Worm (Caenorhabditis elegans) whole organism, young adult: ENCODE measurements around the gene T06E8.2.

Source experiments
- B0019.2 ChIP-seq: fragments of 200-800 bp; sonication (Bioruptor generic); conservative IDR thresholded peaks from 2 replicates; pipeline ENCODE4 v1.3.6; 2022; ENCODE audit warnings: missing genetic modification reagents, missing genetic modification characterization, missing compliant biosample characterization
- F10E7.11 ChIP-seq: sonication (generic microtip); optimal IDR thresholded peaks from 2 replicates; lab custom pipeline; 2017; ENCODE audit warnings: mild to moderate bottlenecking, missing genetic modification characterization, moderate library complexity, missing compliant biosample characterization
- F23B12.7 ChIP-seq: sonication (generic microtip); optimal IDR thresholded peaks from 2 replicates; lab custom pipeline; 2017; ENCODE audit warnings: missing genetic modification characterization, mild to moderate bottlenecking, missing compliant biosample characterization, antibody characterized with exemption, moderate library complexity; ENCODE audit not compliant: insufficient read depth
- F37B4.10 ChIP-seq: fragments of 200-800 bp; sonication (Bioruptor generic); IDR thresholded peaks from 2 replicates; pipeline ENCODE4 v1.3.6; 2022; ENCODE audit warnings: missing genetic modification characterization, missing compliant biosample characterization
- F49E8.2 ChIP-seq: sonication (generic microtip); optimal IDR thresholded peaks from 3 replicates; lab custom pipeline; 2017; ENCODE audit warnings: missing genetic modification characterization, mild to moderate bottlenecking, missing compliant biosample characterization, antibody characterized with exemption, moderate library complexity; ENCODE audit not compliant: insufficient read depth
- F55B11.4 ChIP-seq: sonication (generic microtip); optimal IDR thresholded peaks from 2 replicates; lab custom pipeline; 2016; ENCODE audit warnings: missing compliant biosample characterization, missing genetic modification characterization, borderline replicate concordance; ENCODE audit not compliant: insufficient read depth
- T07F8.4 ChIP-seq: sonication (generic microtip); optimal IDR thresholded peaks from 2 replicates; lab custom pipeline; 2016; ENCODE audit warnings: mild to moderate bottlenecking, missing genetic modification characterization, moderate library complexity, missing compliant biosample characterization
- T26A5.8 ChIP-seq: sonication (generic microtip); optimal IDR thresholded peaks from 2 replicates; lab custom pipeline; 2016; ENCODE audit warnings: missing genetic modification characterization, missing compliant biosample characterization
- Y56A3A.18 ChIP-seq: fragments of 200-800 bp; sonication (Bioruptor generic); IDR thresholded peaks from 2 replicates; pipeline ENCODE4 v1.3.6; 2022; ENCODE audit warnings: missing genetic modification reagents, missing genetic modification characterization, missing compliant biosample characterization
- Y67H2A.10 ChIP-seq: fragments of 200-800 bp; sonication (Bioruptor generic); conservative IDR thresholded peaks from 2 replicates; pipeline ENCODE4 v1.3.6; 2022; ENCODE audit warnings: missing genetic modification reagents, missing genetic modification characterization, missing compliant biosample characterization
- Y79H2A.3 ChIP-seq: fragments of 200-800 bp; sonication (Bioruptor generic); conservative IDR thresholded peaks from 2 replicates; pipeline ENCODE4 v1.3.6; 2022; ENCODE audit warnings: missing genetic modification reagents, missing genetic modification characterization, missing compliant biosample characterization
- Y95B8A.8 ChIP-seq: fragments of 200-800 bp; sonication (Bioruptor generic); IDR thresholded peaks from 2 replicates; pipeline ENCODE4 v1.3.6; 2022; ENCODE audit warnings: missing genetic modification reagents, missing genetic modification characterization, missing compliant biosample characterization
- aptf-2 ChIP-seq: fragments of 200-800 bp; sonication (Bioruptor generic); conservative IDR thresholded peaks from 2 replicates; pipeline ENCODE4 v1.3.6; 2022; ENCODE audit warnings: missing genetic modification reagents, missing genetic modification characterization, missing compliant biosample characterization
- atf-7 ChIP-seq: sonication (generic microtip); optimal IDR thresholded peaks from 2 replicates; lab custom pipeline; 2017; ENCODE audit warnings: mild to moderate bottlenecking, missing genetic modification characterization, missing compliant biosample characterization
- attf-5 ChIP-seq: fragments of 200-800 bp; sonication (Bioruptor generic); optimal IDR thresholded peaks from 2 replicates; lab custom pipeline; 2018; ENCODE audit warnings: mild to moderate bottlenecking, missing genetic modification characterization, missing compliant biosample characterization
- bed-1 ChIP-seq: fragments of 200-800 bp; sonication (Bioruptor generic); IDR thresholded peaks from 2 replicates; pipeline ENCODE4 v1.3.6; 2022; ENCODE audit warnings: missing genetic modification reagents, missing genetic modification characterization, missing compliant biosample characterization
- ceh-58 ChIP-seq: fragments of 200-800 bp; sonication (Bioruptor generic); IDR thresholded peaks from 2 replicates; pipeline ENCODE4 v1.3.6; 2022; ENCODE audit warnings: missing genetic modification characterization, missing compliant biosample characterization
- ceh-91 ChIP-seq: fragments of 200-800 bp; sonication (Bioruptor generic); IDR thresholded peaks from 2 replicates; pipeline ENCODE4 v1.3.6; 2022; ENCODE audit warnings: missing genetic modification reagents, missing genetic modification characterization, missing compliant biosample characterization
- dox-1 ChIP-seq: fragments of 200-800 bp; sonication (Bioruptor generic); IDR thresholded peaks from 2 replicates; pipeline ENCODE4 v1.3.6; 2022; ENCODE audit warnings: missing genetic modification reagents, missing genetic modification characterization, missing compliant biosample characterization
- dpl-1 ChIP-seq: fragments of 150-350 bp; optimal IDR thresholded peaks from 2 replicates; lab custom pipeline; 2014; ENCODE audit warnings: missing biosample characterization, missing genetic modification reagents, missing genetic modification characterization
- egl-18 ChIP-seq: fragments of 200-800 bp; sonication (Bioruptor generic); IDR thresholded peaks from 2 replicates; pipeline ENCODE4 v1.3.6; 2022; ENCODE audit warnings: missing genetic modification reagents, missing genetic modification characterization, missing compliant biosample characterization
- egl-44 ChIP-seq: fragments of 200-800 bp; sonication (Bioruptor generic); IDR thresholded peaks from 2 replicates; pipeline ENCODE4 v1.3.6; 2022; ENCODE audit warnings: missing genetic modification reagents, missing genetic modification characterization, missing compliant biosample characterization
- ets-4 ChIP-seq: fragments of 200-800 bp; sonication (Bioruptor generic); optimal IDR thresholded peaks from 2 replicates; lab custom pipeline; 2018; ENCODE audit warnings: mild to moderate bottlenecking, missing genetic modification characterization, missing compliant biosample characterization
- gei-17 ChIP-seq: fragments of 200-800 bp; sonication (Bioruptor generic); optimal IDR thresholded peaks from 2 replicates; lab custom pipeline; 2018; ENCODE audit warnings: mild to moderate bottlenecking, missing genetic modification characterization, missing compliant biosample characterization
- hmg-1.2 ChIP-seq: fragments of 200-800 bp; sonication (Bioruptor generic); IDR thresholded peaks from 2 replicates; pipeline ENCODE4 v1.3.6; 2022; ENCODE audit warnings: missing genetic modification reagents, missing genetic modification characterization, missing compliant biosample characterization
- hrde-1 ChIP-seq: sonication (generic microtip); optimal IDR thresholded peaks from 2 replicates; lab custom pipeline; 2016; ENCODE audit warnings: missing genetic modification characterization, mild to moderate bottlenecking, missing compliant biosample characterization, moderate library complexity, missing genotype, missing genetic modification reagents, borderline replicate concordance
- let-526 ChIP-seq: fragments of 200-800 bp; sonication (Bioruptor generic); IDR thresholded peaks from 2 replicates; pipeline ENCODE4 v1.3.6; 2022; ENCODE audit warnings: missing genetic modification reagents, missing genetic modification characterization, missing compliant biosample characterization
- lin-26 ChIP-seq: fragments of 200-800 bp; sonication (Bioruptor generic); IDR thresholded peaks from 2 replicates; pipeline ENCODE4 v1.3.6; 2022; ENCODE audit warnings: missing genetic modification reagents, missing genetic modification characterization, missing compliant biosample characterization
- lin-40 ChIP-seq: sonication (generic microtip); optimal IDR thresholded peaks from 2 replicates; lab custom pipeline; 2016; ENCODE audit warnings: missing genetic modification characterization, mild to moderate bottlenecking, missing compliant biosample characterization, missing genotype, missing genetic modification reagents
- lir-1 ChIP-seq: fragments of 200-800 bp; sonication (Bioruptor generic); conservative IDR thresholded peaks from 2 replicates; pipeline ENCODE4 v1.3.6; 2022; ENCODE audit warnings: missing genetic modification reagents, missing genetic modification characterization, missing compliant biosample characterization
- lsl-1 ChIP-seq: fragments of 200-800 bp; sonication (Bioruptor generic); optimal IDR thresholded peaks from 2 replicates; lab custom pipeline; 2018; ENCODE audit warnings: mild to moderate bottlenecking, missing genetic modification characterization, moderate library complexity, missing compliant biosample characterization
- lsy-27 ChIP-seq: sonication (generic microtip); optimal IDR thresholded peaks from 2 replicates; lab custom pipeline; 2017; ENCODE audit warnings: missing genetic modification characterization, mild to moderate bottlenecking, missing compliant biosample characterization, antibody characterized with exemption, missing genotype, borderline replicate concordance; ENCODE audit not compliant: insufficient read depth
- madf-10 ChIP-seq: sonication (generic microtip); optimal IDR thresholded peaks from 2 replicates; lab custom pipeline; 2016; ENCODE audit warnings: mild to moderate bottlenecking, missing genetic modification characterization, missing compliant biosample characterization
- madf-3 ChIP-seq: fragments of 200-800 bp; sonication (Bioruptor generic); IDR thresholded peaks from 2 replicates; pipeline ENCODE4 v1.3.6; 2022; ENCODE audit warnings: missing genetic modification reagents, missing genetic modification characterization, missing compliant biosample characterization
- mcd-1 ChIP-seq: fragments of 200-800 bp; sonication (Bioruptor generic); IDR thresholded peaks from 2 replicates; pipeline ENCODE4 v1.3.6; 2022; ENCODE audit warnings: missing genetic modification reagents, missing genetic modification characterization, missing compliant biosample characterization
- nhr-90 ChIP-seq: sonication (generic microtip); optimal IDR thresholded peaks from 2 replicates; lab custom pipeline; 2016; ENCODE audit warnings: missing genotype, mild to moderate bottlenecking, missing genetic modification characterization, missing compliant biosample characterization
- snpc-1.3 ChIP-seq: sonication (generic microtip); optimal IDR thresholded peaks from 2 replicates; lab custom pipeline; 2017; ENCODE audit warnings: missing genetic modification characterization, mild to moderate bottlenecking, missing compliant biosample characterization, antibody characterized with exemption, moderate library complexity, missing genotype, missing genetic modification reagents; ENCODE audit not compliant: insufficient read depth
- snpc-3.4 ChIP-seq: sonication (generic microtip); optimal IDR thresholded peaks from 2 replicates; lab custom pipeline; 2017; ENCODE audit warnings: missing genetic modification characterization, mild to moderate bottlenecking, missing compliant biosample characterization, antibody characterized with exemption, moderate library complexity, missing genotype, missing genetic modification reagents
- snpc-4 ChIP-seq, 5 experiments: fragments of 150-350 bp in 1 of 5; sonication (generic microtip) in 4 of 5; optimal IDR thresholded peaks; 2 replicates each; lab custom pipeline; 2014 to 2018; ENCODE audit warnings: missing genetic modification characterization in 5 of 5, missing biosample characterization in 3 of 5, antibody characterized with exemption in 2 of 5, mild to moderate bottlenecking in 2 of 5, missing compliant biosample characterization in 2 of 5, missing genotype in 2 of 5, moderate library complexity in 2 of 5, missing genetic modification reagents in 1 of 5
- tbx-9 ChIP-seq: sonication (generic microtip); optimal IDR thresholded peaks from 2 replicates; lab custom pipeline; 2016; ENCODE audit warnings: borderline replicate concordance, missing genetic modification characterization, inconsistent platforms, missing compliant biosample characterization
- xnd-1 ChIP-seq: sonication (generic microtip); optimal IDR thresholded peaks from 2 replicates; lab custom pipeline; 2016; ENCODE audit warnings: missing genotype, missing genetic modification reagents, missing genetic modification characterization, missing compliant biosample characterization
- zfh-2 ChIP-seq: fragments of 200-800 bp; sonication (Bioruptor generic); conservative IDR thresholded peaks from 2 replicates; pipeline ENCODE4 v1.3.6; 2022; ENCODE audit warnings: missing genetic modification reagents, missing genetic modification characterization, missing compliant biosample characterization
- ztf-18 ChIP-seq: sonication (generic microtip); optimal IDR thresholded peaks from 2 replicates; lab custom pipeline; 2016; ENCODE audit warnings: missing genotype, mild to moderate bottlenecking, missing genetic modification characterization, missing compliant biosample characterization
- ztf-22 ChIP-seq: fragments of 200-800 bp; sonication (Bioruptor generic); optimal IDR thresholded peaks from 2 replicates; lab custom pipeline; 2018; ENCODE audit warnings: mild to moderate bottlenecking, missing genetic modification characterization, moderate library complexity, missing compliant biosample characterization
- ztf-26 ChIP-seq: sonication (generic microtip); optimal IDR thresholded peaks from 2 replicates; lab custom pipeline; 2017; ENCODE audit warnings: missing genetic modification characterization, missing compliant biosample characterization
- ztf-28 ChIP-seq: fragments of 200-800 bp; sonication (Bioruptor generic); IDR thresholded peaks from 2 replicates; pipeline ENCODE4 v1.3.6; 2022; ENCODE audit warnings: missing genetic modification reagents, missing genetic modification characterization, missing compliant biosample characterization
- ztf-3 ChIP-seq: fragments of 200-800 bp; sonication (Bioruptor generic); optimal IDR thresholded peaks from 2 replicates; lab custom pipeline; 2018; ENCODE audit warnings: mild to moderate bottlenecking, missing genetic modification characterization, missing compliant biosample characterization

Gene T06E8.2

DNA sequence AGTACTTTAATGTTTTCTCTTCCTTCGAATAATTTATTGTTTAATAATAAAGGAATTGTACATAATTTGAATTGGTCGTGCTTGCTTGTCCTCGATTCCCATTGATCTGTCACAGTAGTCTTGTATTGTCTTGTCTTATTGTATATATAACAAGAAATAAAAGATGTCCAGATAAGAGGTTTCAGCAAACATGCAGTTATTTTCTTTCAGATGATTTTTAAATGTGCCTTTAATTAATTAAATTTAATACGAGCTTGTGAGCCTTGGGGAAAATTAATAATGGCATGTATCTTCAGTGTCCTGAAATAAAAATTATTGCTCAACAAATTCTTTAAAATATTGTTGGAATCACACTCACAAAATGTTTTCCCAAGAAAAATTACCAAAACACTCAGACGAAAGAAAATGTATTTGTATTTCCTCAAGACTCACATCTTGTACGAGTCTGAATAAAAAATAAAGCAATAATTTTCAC is 13.1 kb downstream of the T06E8.2 start (continued):
- TF ChIP-seq snpc-4 (GFP tag; optimal IDR thresholded peaks at IDR 0.05; lab: Kevin White, UChicago) = peak; percentile 70
- peak in 3 of 4 experiments; percentile 17 to 69 (median 41) for TF ChIP-seq snpc-4 (tag; optimal IDR thresholded peaks at IDR 0.05; lab: Kevin White, UChicago)
- TF ChIP-seq bed-1 (GFP tag; lab: Robert Waterston, UW) = no peak
- no peak for TF ChIP-seq let-526 (GFP tag; lab: Robert Waterston, UW)
- TF ChIP-seq F49E8.2 (tag; lab: Kevin White, UChicago) = peak; percentile 82
- TF ChIP-seq zfh-2 = no peak
- TF ChIP-seq ztf-28 (GFP tag; lab: Robert Waterston, UW) = no peak
- TF ChIP-seq ceh-91 (GFP tag; lab: Robert Waterston, UW) = peak; percentile 41
- TF ChIP-seq Y67H2A.10 = no peak
- TF ChIP-seq ets-4 = no peak
- TF ChIP-seq F23B12.7 (tag; lab: Kevin White, UChicago) = peak; percentile 58
- no peak for TF ChIP-seq dox-1 (GFP tag; lab: Robert Waterston, UW)
- TF ChIP-seq lsy-27 (tag; lab: Kevin White, UChicago) = no peak
- TF ChIP-seq lin-26 = 0 out of 2 replicates have a peak, but pooled peaks have one; percentile 28
- TF ChIP-seq tbx-9 (tag; lab: Kevin White, UChicago) = no peak
- peak; percentile 97 for TF ChIP-seq hrde-1 (tag; lab: Kevin White, UChicago)
- no peak for TF ChIP-seq F10E7.11 (tag; lab: Kevin White, UChicago)
- TF ChIP-seq dpl-1 = no peak
- no peak for TF ChIP-seq egl-44 (GFP tag; lab: Robert Waterston, UW)
- TF ChIP-seq ztf-18 (tag; lab: Kevin White, UChicago) = no peak
- no peak for TF ChIP-seq mcd-1
- TF ChIP-seq madf-10 (tag; lab: Kevin White, UChicago) = no peak
- TF ChIP-seq Y95B8A.8 (GFP tag; lab: Robert Waterston, UW) = peak; percentile 97
- TF ChIP-seq F55B11.4 (tag; lab: Kevin White, UChicago) = no peak
- peak; percentile 84 for TF ChIP-seq snpc-3.4 (tag; lab: Kevin White, UChicago)
- peak; percentile 25 for TF ChIP-seq hmg-1.2 (GFP tag; lab: Robert Waterston, UW)
- no peak for TF ChIP-seq ceh-58 (GFP tag; lab: Robert Waterston, UW)
- no peak for TF ChIP-seq T26A5.8 (tag; lab: Kevin White, UChicago)
- TF ChIP-seq B0019.2 (GFP tag; lab: Robert Waterston, UW) = peak; percentile 59; the same call in 1 of the 2 replicates
- TF ChIP-seq egl-18 (GFP tag; lab: Robert Waterston, UW) = no peak
- no peak for TF ChIP-seq ztf-26 (tag; lab: Kevin White, UChicago)
- no peak for TF ChIP-seq gei-17 (GFP tag; lab: Kevin White, UChicago)
- TF ChIP-seq ztf-22 (GFP tag; lab: Kevin White, UChicago) = no peak
- TF ChIP-seq T07F8.4 = no peak
- no peak for TF ChIP-seq lir-1 (GFP tag; lab: Robert Waterston, UW)
- no peak for TF ChIP-seq F37B4.10 (GFP tag; lab: Robert Waterston, UW)
- TF ChIP-seq attf-5 = no peak
- peak; percentile 98 for TF ChIP-seq Y79H2A.3 (GFP tag; lab: Robert Waterston, UW)
- TF ChIP-seq aptf-2 (GFP tag; lab: Robert Waterston, UW) = no peak
- no peak for TF ChIP-seq madf-3 (GFP tag; lab: Robert Waterston, UW)
- TF ChIP-seq snpc-1.3 (tag; lab: Kevin White, UChicago) = peak; percentile 88
- TF ChIP-seq ztf-3 (GFP tag; lab: Kevin White, UChicago) = no peak
- TF ChIP-seq atf-7 (tag; lab: Kevin White, UChicago) = no peak
- TF ChIP-seq nhr-90 (tag; lab: Kevin White, UChicago) = no peak
- no peak for TF ChIP-seq Y56A3A.18 (GFP tag; lab: Robert Waterston, UW)
- no peak for TF ChIP-seq lin-40 (tag; lab: Kevin White, UChicago)
- TF ChIP-seq xnd-1 (tag; lab: Kevin White, UChicago) = peak; percentile 5
- TF ChIP-seq lsl-1 = peak; percentile 23
